Fruit fly (Drosophila melanogaster) whole organism, embryonic: Measurements from ENCODE around the gene cindr.

ENCODE experiments used
- Abd-B ChIP-seq: fragments of 200-800 bp; sonication (Bioruptor generic); optimal IDR thresholded peaks from 2 replicates; lab custom pipeline; 2018; ENCODE audit warnings: missing biosample characterization, mild to moderate bottlenecking, missing genetic modification characterization, moderate library complexity
- Adf1 ChIP-seq: fragments of 200-800 bp; sonication (Bioruptor generic); IDR thresholded peaks from 2 replicates; pipeline ENCODE4 v1.3.6; 2022; ENCODE audit warnings: missing biosample characterization, missing genetic modification characterization
- Aef1 ChIP-seq: fragments of 200-800 bp; sonication (Bioruptor generic); IDR thresholded peaks from 3 replicates; pipeline ENCODE4 v1.3.6; 2022; ENCODE audit warnings: missing biosample characterization, missing genetic modification characterization
- Awh ChIP-seq: fragments of 200-800 bp; sonication (Bioruptor generic); IDR thresholded peaks from 2 replicates; pipeline ENCODE4, ENCODE4 v1.3.6; 2022; ENCODE audit warnings: missing biosample characterization, missing genetic modification characterization
- BEAF-32 ChIP-seq: fragments of 200-800 bp; sonication (Bioruptor generic); optimal IDR thresholded peaks from 3 replicates; lab custom pipeline; 2017; ENCODE audit warnings: missing biosample characterization, missing genetic modification characterization, mild to moderate bottlenecking, moderate library complexity, missing genetic modification reagents
- C15 ChIP-seq: fragments of 200-800 bp; sonication (Bioruptor generic); IDR thresholded peaks from 3 replicates; pipeline ENCODE4 v1.3.6; 2022; ENCODE audit warnings: missing biosample characterization, missing genetic modification characterization
- CG10267 ChIP-seq: fragments of 200-800 bp; sonication (Bioruptor generic); optimal IDR thresholded peaks from 2 replicates; lab custom pipeline; 2018; ENCODE audit warnings: missing biosample characterization, mild to moderate bottlenecking, missing genetic modification characterization, moderate library complexity
- CG10431 ChIP-seq: fragments of 200-800 bp; sonication (Bioruptor generic); optimal IDR thresholded peaks from 3 replicates; lab custom pipeline; 2018; ENCODE audit warnings: missing biosample characterization, mild to moderate bottlenecking, missing genetic modification characterization
- CG12942 ChIP-seq: fragments of 200-800 bp; sonication (Bioruptor generic); optimal IDR thresholded peaks from 3 replicates; lab custom pipeline; 2016; ENCODE audit warnings: missing biosample characterization, missing genetic modification characterization
- CG14710 ChIP-seq: fragments of 200-800 bp; sonication (Bioruptor generic); optimal IDR thresholded peaks from 3 replicates; lab custom pipeline; 2019; ENCODE audit warnings: missing biosample characterization, mild to moderate bottlenecking, missing genetic modification characterization, moderate library complexity
- CG14965 ChIP-seq: fragments of 200-800 bp; sonication (Bioruptor generic); optimal IDR thresholded peaks from 2 replicates; lab custom pipeline; 2016; ENCODE audit warnings: missing biosample characterization, missing genetic modification characterization, borderline replicate concordance
- CG16779 ChIP-seq: fragments of 200-800 bp; sonication (Bioruptor generic); IDR thresholded peaks from 2 replicates; pipeline ENCODE4 v1.3.6; 2022; ENCODE audit warnings: missing biosample characterization, missing genetic modification characterization
- CG17359 ChIP-seq: fragments of 200-800 bp; sonication (Bioruptor generic); optimal IDR thresholded peaks from 3 replicates; lab custom pipeline; 2018; ENCODE audit warnings: missing biosample characterization, mild to moderate bottlenecking, missing genetic modification characterization, moderate library complexity
- CG3065 ChIP-seq: fragments of 200-800 bp; sonication (Bioruptor generic); optimal IDR thresholded peaks from 2 replicates; lab custom pipeline; 2016; ENCODE audit warnings: missing biosample characterization, missing genetic modification characterization
- CG3163 ChIP-seq: fragments of 200-800 bp; sonication (Bioruptor generic); optimal IDR thresholded peaks from 3 replicates; lab custom pipeline; 2016; ENCODE audit warnings: missing biosample characterization, missing genetic modification characterization
- CG4424 ChIP-seq: fragments of 200-800 bp; sonication (Bioruptor generic); optimal IDR thresholded peaks from 3 replicates; lab custom pipeline; 2016; ENCODE audit warnings: missing biosample characterization, missing genetic modification characterization
- CG5180 ChIP-seq: fragments of 200-800 bp; sonication (Bioruptor generic); optimal IDR thresholded peaks from 3 replicates; lab custom pipeline; 2017; ENCODE audit warnings: missing biosample characterization, missing genetic modification characterization, mild to moderate bottlenecking, moderate library complexity, missing genetic modification reagents
- CG6791 ChIP-seq: fragments of 200-800 bp; sonication (Bioruptor generic); IDR thresholded peaks from 3 replicates; pipeline ENCODE4 v1.3.6; 2022; ENCODE audit warnings: missing biosample characterization, missing genetic modification characterization; ENCODE audit not compliant: partially characterized antibody
- CG7786 ChIP-seq: fragments of 200-800 bp; sonication (Bioruptor generic); optimal IDR thresholded peaks from 2 replicates; lab custom pipeline; 2016; ENCODE audit warnings: missing biosample characterization, missing genetic modification characterization
- CG7839 ChIP-seq: fragments of 200-800 bp; sonication (Bioruptor generic); optimal IDR thresholded peaks from 3 replicates; lab custom pipeline; 2018; ENCODE audit warnings: missing biosample characterization, mild to moderate bottlenecking, missing genetic modification characterization, moderate library complexity
- CG8290 ChIP-seq, 3 experiments: fragments of 200-800 bp; sonication (Bioruptor generic); optimal IDR thresholded peaks; 2 replicates each; lab custom pipeline; 2016 to 2019; ENCODE audit warnings: missing biosample characterization in 3 of 3, missing genetic modification characterization in 3 of 3, mild to moderate bottlenecking in 2 of 3, moderate library complexity in 1 of 3
- CG8388 ChIP-seq: fragments of 200-800 bp; sonication (Bioruptor generic); optimal IDR thresholded peaks from 2 replicates; lab custom pipeline; 2019; ENCODE audit warnings: missing biosample characterization, mild to moderate bottlenecking, missing genetic modification characterization, moderate library complexity
- CG8765 ChIP-seq: fragments of 200-800 bp; sonication (Bioruptor generic); IDR thresholded peaks from 2 replicates; pipeline ENCODE4 v1.3.6; 2022; ENCODE audit warnings: missing biosample characterization, missing genetic modification characterization
- CrebB ChIP-seq: fragments of 200-800 bp; sonication (Bioruptor generic); optimal IDR thresholded peaks from 3 replicates; lab custom pipeline; 2018; ENCODE audit warnings: missing biosample characterization, mild to moderate bottlenecking, missing genetic modification characterization
- Dref ChIP-seq: fragments of 200-800 bp; sonication (Bioruptor generic); IDR thresholded peaks from 2 replicates; pipeline ENCODE4 v1.3.6; 2022; ENCODE audit warnings: missing biosample characterization, missing genetic modification characterization
- Fer1 ChIP-seq: fragments of 200-800 bp; sonication (Bioruptor generic); optimal IDR thresholded peaks from 2 replicates; lab custom pipeline; 2017; ENCODE audit warnings: missing biosample characterization, mild to moderate bottlenecking, missing genetic modification characterization
- GATAe ChIP-seq: fragments of 200-800 bp; sonication (Bioruptor generic); conservative IDR thresholded peaks from 2 replicates; pipeline ENCODE4 v1.3.6; 2022; ENCODE audit warnings: missing biosample characterization, missing genetic modification characterization
- HLH4C ChIP-seq: fragments of 200-800 bp; sonication (Bioruptor generic); IDR thresholded peaks from 3 replicates; pipeline ENCODE4 v1.3.6; 2022; ENCODE audit warnings: missing biosample characterization, missing genetic modification characterization; ENCODE audit not compliant: partially characterized antibody
- HmgD ChIP-seq: fragments of 200-800 bp; sonication (Bioruptor generic); optimal IDR thresholded peaks from 3 replicates; lab custom pipeline; 2016; ENCODE audit warnings: missing biosample characterization, missing genetic modification characterization
- Myb ChIP-seq: fragments of 200-800 bp; sonication (Bioruptor generic); optimal IDR thresholded peaks from 2 replicates; lab custom pipeline; 2016; ENCODE audit warnings: missing biosample characterization, missing genetic modification characterization
- Nf-YA ChIP-seq: fragments of 200-800 bp; sonication (Bioruptor generic); IDR thresholded peaks from 2 replicates; pipeline ENCODE4 v1.3.6; 2022; ENCODE audit warnings: missing biosample characterization, missing genetic modification characterization
- Poxn ChIP-seq: fragments of 200-800 bp; sonication (Bioruptor generic); IDR thresholded peaks from 2 replicates; pipeline ENCODE4 v1.3.6; 2022; ENCODE audit warnings: missing biosample characterization, missing genetic modification characterization
- Sin3A ChIP-seq: fragments of >200 bp; optimal IDR thresholded peaks from 2 replicates; lab custom pipeline; 2018
- Xbp1 ChIP-seq: fragments of 200-800 bp; sonication (Bioruptor generic); optimal IDR thresholded peaks from 3 replicates; lab custom pipeline; 2016; ENCODE audit warnings: missing biosample characterization, mild to moderate bottlenecking, missing genetic modification characterization
- bsh ChIP-seq, 2 experiments: fragments of 200-800 bp; sonication (Bioruptor generic); optimal IDR thresholded peaks; 2 replicates each; lab custom pipeline; 2017 to 2018; ENCODE audit warnings: mild to moderate bottlenecking in 2 of 2, missing biosample characterization in 2 of 2, missing genetic modification characterization in 2 of 2, moderate library complexity in 1 of 2
- chn ChIP-seq: fragments of 200-800 bp; sonication (Bioruptor generic); optimal IDR thresholded peaks from 2 replicates; lab custom pipeline; 2016; ENCODE audit warnings: missing biosample characterization, missing genetic modification characterization
- ci ChIP-seq: fragments of 200-800 bp; sonication (Bioruptor generic); IDR thresholded peaks from 3 replicates; pipeline ENCODE4 v1.3.6; 2022; ENCODE audit warnings: missing biosample characterization, missing genetic modification characterization
- dan ChIP-seq: fragments of 200-800 bp; sonication (Bioruptor generic); IDR thresholded peaks from 2 replicates; pipeline ENCODE4 v1.3.6; 2022; ENCODE audit warnings: missing biosample characterization, missing genetic modification characterization
- disco-r ChIP-seq: fragments of 200-800 bp; sonication (Bioruptor generic); optimal IDR thresholded peaks from 2 replicates; lab custom pipeline; 2016; ENCODE audit warnings: missing biosample characterization, missing genetic modification characterization
- dmrt11E ChIP-seq: fragments of 200-800 bp; sonication (Bioruptor generic); optimal IDR thresholded peaks from 3 replicates; lab custom pipeline; 2018; ENCODE audit warnings: missing biosample characterization, mild to moderate bottlenecking, missing genetic modification characterization, moderate library complexity
- her ChIP-seq: fragments of 200-800 bp; sonication (Bioruptor generic); optimal IDR thresholded peaks from 2 replicates; lab custom pipeline; 2016; ENCODE audit warnings: missing biosample characterization, missing genetic modification characterization
- kay ChIP-seq: fragments of 200-800 bp; sonication (Bioruptor generic); optimal IDR thresholded peaks from 2 replicates; lab custom pipeline; 2016; ENCODE audit warnings: missing biosample characterization, missing genetic modification characterization
- mld ChIP-seq: fragments of 200-800 bp; sonication (Bioruptor generic); IDR thresholded peaks from 3 replicates; pipeline ENCODE4 v1.3.6; 2022; ENCODE audit warnings: missing biosample characterization, missing genetic modification characterization; ENCODE audit not compliant: partially characterized antibody
- org-1 ChIP-seq: fragments of 200-800 bp; sonication (Bioruptor generic); optimal IDR thresholded peaks from 2 replicates; lab custom pipeline; 2017; ENCODE audit warnings: missing biosample characterization, missing genetic modification characterization
- peb ChIP-seq: fragments of 200-800 bp; sonication (Bioruptor generic); IDR thresholded peaks from 2 replicates; pipeline ENCODE4 v1.3.6; 2022; ENCODE audit warnings: missing biosample characterization, missing genetic modification characterization
- sisA ChIP-seq: fragments of 200-800 bp; sonication (Bioruptor generic); IDR thresholded peaks from 2 replicates; pipeline ENCODE4 v1.3.6; 2022; ENCODE audit warnings: missing biosample characterization, missing genetic modification characterization
- sqz ChIP-seq: fragments of 200-800 bp; sonication (Bioruptor generic); optimal IDR thresholded peaks from 3 replicates; lab custom pipeline; 2018; ENCODE audit warnings: missing biosample characterization, mild to moderate bottlenecking, missing genetic modification characterization
- tin ChIP-seq: fragments of 200-800 bp; sonication (Bioruptor generic); optimal IDR thresholded peaks from 3 replicates; lab custom pipeline; 2016; ENCODE audit warnings: missing biosample characterization, missing genetic modification characterization
- tll ChIP-seq, 2 experiments: fragments of 200-800 bp in 1 of 2; fragments of >200 bp in 1 of 2; sonication (Bioruptor generic) in 1 of 2; optimal IDR thresholded peaks; 2 replicates each; lab custom pipeline; 2017 to 2019; ENCODE audit warnings: missing biosample characterization in 2 of 2, missing genetic modification characterization in 2 of 2, mild to moderate bottlenecking in 1 of 2, moderate library complexity in 1 of 2
- ttk ChIP-seq: fragments of 200-800 bp; sonication (Bioruptor generic); IDR thresholded peaks from 2 replicates; pipeline ENCODE4 v2.1.2; 2022; ENCODE audit warnings: missing biosample characterization, missing genetic modification characterization
- usp ChIP-seq: fragments of >200 bp; optimal IDR thresholded peaks from 2 replicates; lab custom pipeline; 2017; ENCODE audit warnings: missing biosample characterization, missing genetic modification characterization

Gene cindr

DNA sequence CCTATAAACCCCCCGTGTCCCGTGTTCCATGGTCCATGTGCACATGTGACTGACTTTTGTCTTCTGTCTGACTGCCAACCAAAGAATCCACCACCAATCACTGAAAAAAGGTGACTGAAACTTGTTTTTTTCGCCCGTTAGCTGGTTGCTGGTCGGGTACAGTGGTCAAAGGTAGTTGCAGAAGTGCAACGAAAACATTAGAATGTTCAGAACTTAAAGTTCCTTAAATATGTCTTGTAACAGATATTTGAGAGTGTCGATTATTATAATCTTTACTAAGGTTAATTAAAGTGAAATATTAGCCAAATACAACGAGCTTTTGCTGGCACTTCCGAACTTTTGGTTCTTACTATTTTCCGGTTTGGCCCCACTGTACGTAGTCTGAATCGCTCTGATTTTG lies 47.3 kb upstream of the cindr start (continued):
- TF ChIP-seq usp (GFP tag; lab: Kevin White, UChicago) (no peak), C15 (GFP tag; lab: Robert Waterston, UW) (no peak), CG8765 (GFP tag; lab: Robert Waterston, UW) (peak; percentile 54; the same call in 1 of the 2 replicates), Adf1 (GFP tag; lab: Robert Waterston, UW) (no peak), CG10267 (peak; percentile 68), tin (peak; percentile 58), org-1 (GFP tag; lab: Kevin White, UChicago) (peak; percentile 37), CG3065 (GFP tag; lab: Kevin White, UChicago) (no peak), bsh (GFP tag; optimal IDR thresholded peaks at IDR 0.05; lab: Kevin White, UChicago) (peak in 1 of 2 experiments; percentile 77), CG5180 (GFP tag; lab: Kevin White, UChicago) (peak; percentile 23), peb (GFP tag; lab: Robert Waterston, UW) (peak; percentile 28; the same call in 1 of the 2 replicates), CG10431 (GFP tag; lab: Kevin White, UChicago) (peak; percentile 42), CG14710 (peak; percentile 67), her (GFP tag; lab: Kevin White, UChicago) (no peak), ttk (0 out of 2 replicates have a peak, but pooled peaks have one; percentile 44), Aef1 (GFP tag; lab: Robert Waterston, UW) (no peak; the same call in 2 of the 3 replicates), CG6791 (no peak), tll (GFP tag; optimal IDR thresholded peaks at IDR 0.05; lab: Kevin White, UChicago) (peak in 1 of 2 experiments; percentile 53), Dref (GFP tag; lab: Robert Waterston, UW) (no peak), CG4424 (GFP tag; lab: Kevin White, UChicago) (peak; percentile 70), chn (GFP tag; lab: Kevin White, UChicago) (peak; percentile 48), sisA (GFP tag; lab: Robert Waterston, UW) (peak; percentile 50; the same call in 1 of the 2 replicates), Poxn (GFP tag; lab: Robert Waterston, UW) (no peak), Awh (GFP tag; lab: Robert Waterston, UW) (peak; percentile 22; the same call in 1 of the 2 replicates), Abd-B (GFP tag; lab: Kevin White, UChicago) (no peak), CG8388 (GFP tag; lab: Kevin White, UChicago) (peak; percentile 68), CG17359 (tag; lab: Kevin White, UChicago) (peak; percentile 55), CG8290 (GFP tag; optimal IDR thresholded peaks at IDR 0.05; lab: Kevin White, UChicago) (no peak), CG8290 (tag; optimal IDR thresholded peaks at IDR 0.05; lab: Kevin White, UChicago) (no peak), Nf-YA (GFP tag; lab: Robert Waterston, UW) (no peak), mld (no peak), dmrt11E (tag; lab: Kevin White, UChicago) (peak; percentile 77), disco-r (GFP tag; lab: Kevin White, UChicago) (no peak), Myb (peak; percentile 9), BEAF-32 (GFP tag; lab: Kevin White, UChicago) (no peak), kay (GFP tag; lab: Kevin White, UChicago) (no peak), Xbp1 (GFP tag; lab: Kevin White, UChicago) (peak; percentile 54), dan (GFP tag; lab: Robert Waterston, UW) (no peak), HmgD (GFP tag; lab: Kevin White, UChicago) (no peak), CG14965 (GFP tag; lab: Kevin White, UChicago) (no peak), HLH4C (GFP tag; lab: Robert Waterston, UW) (no peak), CrebB (tag; lab: Kevin White, UChicago) (no peak), CG7839 (tag; lab: Kevin White, UChicago) (peak; percentile 66), CG7786 (GFP tag; lab: Kevin White, UChicago) (peak; percentile 25), CG3163 (GFP tag; lab: Kevin White, UChicago) (no peak), CG12942 (GFP tag; lab: Kevin White, UChicago) (no peak), Fer1 (peak; percentile 62), sqz (GFP tag; lab: Kevin White, UChicago) (peak; percentile 49), ci (GFP tag; lab: Robert Waterston, UW) (peak; percentile 54; the same call in 1 of the 3 replicates), Sin3A (lab: Kevin White, UChicago) (no peak), GATAe (GFP tag; lab: Robert Waterston, UW) (no peak), CG16779 (GFP tag; lab: Robert Waterston, UW) (no peak)
